Fruit fly (Drosophila melanogaster): Measurements from ENCODE around the gene CG6136.

CG6136 gene

dm6 chr3R:15418824-15419530, 47.0 kb upstream of the CG6136 start (continued):
- TF ChIP-seq Hr39 (GFP tag; optimal IDR thresholded peaks at IDR 0.05): no peak
- TF ChIP-seq dac (GFP tag; optimal IDR thresholded peaks at IDR 0.05): peak; percentile 6
- TF ChIP-seq cyc (GFP tag; optimal IDR thresholded peaks at IDR 0.05): peak; percentile 16
- no peak for TF ChIP-seq CG10669 (GFP tag; optimal IDR thresholded peaks at IDR 0.05)
- no peak for TF ChIP-seq fkh (GFP tag; optimal IDR thresholded peaks at IDR 0.05)
- peak; percentile 33 for TF ChIP-seq CG6792 (GFP tag; optimal IDR thresholded peaks at IDR 0.05)
- TF ChIP-seq achi (GFP tag; optimal IDR thresholded peaks at IDR 0.05): peak; percentile 32
- TF ChIP-seq Eip75B (GFP tag; optimal IDR thresholded peaks at IDR 0.05): peak; percentile 11
- peak; percentile 14 for TF ChIP-seq fd59A (GFP tag; optimal IDR thresholded peaks at IDR 0.05)
- TF ChIP-seq CG9139 (GFP tag; optimal IDR thresholded peaks at IDR 0.05): no peak
- TF ChIP-seq CG6276 (GFP tag; optimal IDR thresholded peaks at IDR 0.05): no peak
- peak in 1 of 2 experiments; percentile 24 for TF ChIP-seq salr (GFP tag; optimal IDR thresholded peaks at IDR 0.05)
- peak; percentile 4 for TF ChIP-seq Sox102F (GFP tag; optimal IDR thresholded peaks at IDR 0.05)
- TF ChIP-seq CG7368 (GFP tag; optimal IDR thresholded peaks at IDR 0.05): no peak
- peak; percentile 55 for TF ChIP-seq CG32006 (GFP tag; optimal IDR thresholded peaks at IDR 0.05)
- TF ChIP-seq CG1621 (tag; optimal IDR thresholded peaks at IDR 0.05): no peak
- TF ChIP-seq CG11762 (GFP tag; optimal IDR thresholded peaks at IDR 0.05; ENCODE audit: insufficient read depth): no peak
- TF ChIP-seq Ets21C (GFP tag; optimal IDR thresholded peaks at IDR 0.05): no peak
- peak; percentile 47 for TF ChIP-seq CG10631 (GFP tag; optimal IDR thresholded peaks at IDR 0.05)
- no peak for TF ChIP-seq CG6163 (GFP tag; IDR thresholded peaks at IDR 0.05)
- TF ChIP-seq CG3919 (GFP tag; optimal IDR thresholded peaks at IDR 0.05): peak; percentile 9
- no peak for TF ChIP-seq CG15336 (GFP tag; IDR thresholded peaks at IDR 0.05)
- TF ChIP-seq pdm3 (GFP tag; optimal IDR thresholded peaks at IDR 0.05): peak; percentile 21
- TF ChIP-seq spab (GFP tag; optimal IDR thresholded peaks at IDR 0.05): peak; percentile 20
- peak; percentile 39 for TF ChIP-seq OdsH (GFP tag; optimal IDR thresholded peaks at IDR 0.05)

DNA sequence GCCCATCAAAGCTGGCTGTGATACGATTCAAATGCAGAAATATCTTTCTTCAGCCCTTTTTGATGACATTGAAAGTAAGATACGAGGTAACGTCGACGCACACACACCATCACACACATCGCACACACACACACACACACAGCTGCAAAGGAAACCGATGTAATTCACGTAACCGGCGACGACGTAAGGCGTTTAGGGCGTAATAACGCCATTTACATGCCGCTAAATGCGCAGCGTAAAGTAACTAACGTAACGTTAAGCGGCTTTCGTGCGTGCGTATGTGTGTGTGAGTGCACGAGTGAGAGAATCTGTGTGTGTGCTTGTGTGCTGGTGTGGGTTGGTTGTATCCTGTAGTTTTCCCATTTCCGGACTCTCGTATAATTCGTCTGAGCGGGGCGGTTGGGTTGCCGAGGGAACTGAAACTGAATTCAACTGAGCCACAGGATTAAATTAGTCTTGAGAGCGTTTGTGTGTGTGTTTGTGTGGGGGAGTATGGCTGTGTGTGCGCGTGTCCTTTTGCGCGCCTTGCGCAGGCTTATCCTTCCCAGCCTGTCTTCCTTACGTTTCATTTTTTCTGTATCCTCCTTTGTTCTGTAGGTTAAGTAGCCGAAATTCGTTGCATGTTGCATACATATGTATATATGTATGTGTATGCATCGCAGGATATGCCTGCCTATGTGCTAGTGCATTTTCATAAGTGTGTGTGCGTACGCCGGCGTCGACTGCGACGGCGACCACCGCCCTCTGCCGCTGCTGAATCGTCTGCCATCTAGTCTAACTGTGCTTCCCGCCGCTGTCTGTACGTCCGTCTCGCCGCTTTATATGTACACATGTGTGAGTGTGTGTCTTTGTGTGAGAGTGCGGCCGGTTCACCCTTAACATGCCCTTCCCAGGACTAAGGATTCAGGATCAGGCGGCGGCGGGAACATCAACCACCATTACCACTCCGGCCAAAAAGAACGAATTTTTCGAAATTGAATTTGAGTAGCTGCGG, 46.0 kb upstream of the CG6136 start:
- TF ChIP-seq Eip93F (GFP tag; optimal IDR thresholded peaks at IDR 0.05): no peak
- TF ChIP-seq CG3919 (GFP tag; optimal IDR thresholded peaks at IDR 0.05): no peak
- no peak for TF ChIP-seq Sox102F (GFP tag; optimal IDR thresholded peaks at IDR 0.05)
- no peak for TF ChIP-seq cyc (GFP tag; optimal IDR thresholded peaks at IDR 0.05)
- TF ChIP-seq spab (GFP tag; optimal IDR thresholded peaks at IDR 0.05): no peak
- no peak for TF ChIP-seq CG6808 (GFP tag; optimal IDR thresholded peaks at IDR 0.05)

dm6 chr3R:15414936-15415601, 43.1 kb upstream of the CG6136 start:
- TF ChIP-seq esn (GFP tag; optimal IDR thresholded peaks at IDR 0.05) (no peak), svp (GFP tag) (peak; percentile 95), net (GFP tag; optimal IDR thresholded peaks at IDR 0.05) (no peak), fd85E (GFP tag; optimal IDR thresholded peaks at IDR 0.05) (no peak), CG8119 (GFP tag; IDR thresholded peaks at IDR 0.05) (no peak), Smox (GFP tag; optimal IDR thresholded peaks at IDR 0.05) (no peak), Sox102F (GFP tag; optimal IDR thresholded peaks at IDR 0.05) (no peak), CG11902 (GFP tag; optimal IDR thresholded peaks at IDR 0.05) (no peak)

Data from whole organism, prepupa.